Worm (Caenorhabditis elegans) whole organism, mixed stage, embryonic: Measurements from ENCODE around the gene gpa-11.
A peak's percentile ranks its signal among the peaks of the same experiment; 100 is the strongest.

Experiments
- M03D4.4 ChIP-seq: sonication (generic microtip); optimal IDR thresholded peaks from 2 replicates; lab custom pipeline; 2017; ENCODE audit warnings: mild to moderate bottlenecking, missing genetic modification characterization, missing compliant biosample characterization
- bed-3 ChIP-seq: fragments of 200-800 bp; sonication (Bioruptor generic); optimal IDR thresholded peaks from 3 replicates; lab custom pipeline; 2018; ENCODE audit warnings: mild to moderate bottlenecking, missing genetic modification characterization, moderate library complexity, missing compliant biosample characterization
- blmp-1 ChIP-seq: fragments of 150-350 bp; optimal IDR thresholded peaks from 2 replicates; lab custom pipeline; 2014; ENCODE audit warnings: missing biosample characterization, missing genetic modification characterization
- ceh-43 ChIP-seq: fragments of 200-800 bp; sonication (Bioruptor generic); optimal IDR thresholded peaks from 2 replicates; lab custom pipeline; 2018; ENCODE audit warnings: mild to moderate bottlenecking, missing genetic modification characterization, moderate library complexity, missing compliant biosample characterization
- ceh-83 ChIP-seq: fragments of 200-800 bp; sonication (Bioruptor generic); optimal IDR thresholded peaks from 2 replicates; lab custom pipeline; 2018; ENCODE audit warnings: mild to moderate bottlenecking, missing genetic modification characterization, missing compliant biosample characterization
- ces-1 ChIP-seq: fragments of 150-350 bp; optimal IDR thresholded peaks from 2 replicates; lab custom pipeline; 2014; ENCODE audit warnings: missing biosample characterization, missing genetic modification reagents, missing genetic modification characterization
- cnd-1 ChIP-seq: fragments of 200-800 bp; sonication (Bioruptor generic); optimal IDR thresholded peaks from 2 replicates; lab custom pipeline; 2018; ENCODE audit warnings: mild to moderate bottlenecking, missing genetic modification characterization, missing compliant biosample characterization
- drap-1 ChIP-seq: fragments of 200-800 bp; sonication (Bioruptor generic); optimal IDR thresholded peaks from 3 replicates; lab custom pipeline; 2018; ENCODE audit warnings: mild to moderate bottlenecking, missing genetic modification characterization, missing compliant biosample characterization
- elt-1 ChIP-seq: sonication (generic microtip); optimal IDR thresholded peaks from 2 replicates; lab custom pipeline; 2017; ENCODE audit warnings: missing genetic modification characterization, mild to moderate bottlenecking, missing compliant biosample characterization, antibody characterized with exemption, moderate library complexity, borderline replicate concordance; ENCODE audit not compliant: insufficient read depth
- elt-3 ChIP-seq: fragments of 150-350 bp; optimal IDR thresholded peaks from 2 replicates; lab custom pipeline; 2014; ENCODE audit warnings: missing biosample characterization, missing genetic modification characterization
- flh-1 ChIP-seq: fragments of 200-800 bp; sonication (Bioruptor generic); optimal IDR thresholded peaks from 2 replicates; lab custom pipeline; 2018; ENCODE audit warnings: mild to moderate bottlenecking, missing genetic modification characterization, moderate library complexity, missing compliant biosample characterization
- mab-5 ChIP-seq: fragments of 150-350 bp; optimal IDR thresholded peaks from 2 replicates; lab custom pipeline; 2014; ENCODE audit warnings: missing biosample characterization, missing genetic modification characterization
- mep-1 ChIP-seq: fragments of 150-350 bp; optimal IDR thresholded peaks from 2 replicates; lab custom pipeline; 2017; ENCODE audit warnings: missing biosample characterization, missing genetic modification reagents, missing genetic modification characterization, inconsistent platforms
- mls-2 ChIP-seq: sonication (generic microtip); optimal IDR thresholded peaks from 2 replicates; lab custom pipeline; 2016; ENCODE audit warnings: mild to moderate bottlenecking, missing genetic modification characterization, moderate library complexity, missing compliant biosample characterization
- nhr-2 ChIP-seq: fragments of 150-350 bp; optimal IDR thresholded peaks from 2 replicates; lab custom pipeline; 2014; ENCODE audit warnings: missing biosample characterization, missing genetic modification characterization
- nhr-237 ChIP-seq: fragments of 150-350 bp; optimal IDR thresholded peaks from 2 replicates; lab custom pipeline; 2014; ENCODE audit warnings: missing biosample characterization, missing genetic modification characterization
- nhr-28 ChIP-seq: fragments of 150-350 bp; optimal IDR thresholded peaks from 2 replicates; lab custom pipeline; 2014; ENCODE audit warnings: missing biosample characterization, missing genetic modification characterization
- nhr-76 ChIP-seq: sonication (generic microtip); optimal IDR thresholded peaks from 2 replicates; lab custom pipeline; 2017; ENCODE audit warnings: missing biosample characterization, missing genetic modification characterization
- pha-4 ChIP-seq: fragments of 150-350 bp; optimal IDR thresholded peaks from 2 replicates; lab custom pipeline; 2018; ENCODE audit warnings: missing biosample characterization, missing genetic modification reagents, missing genetic modification characterization
- sem-2 ChIP-seq: fragments of 200-800 bp; sonication (Bioruptor generic); optimal IDR thresholded peaks from 2 replicates; lab custom pipeline; 2018; ENCODE audit warnings: mild to moderate bottlenecking, missing genetic modification characterization, missing compliant biosample characterization
- snpc-4 ChIP-seq: fragments of 150-350 bp; optimal IDR thresholded peaks from 2 replicates; lab custom pipeline; 2014; ENCODE audit warnings: missing biosample characterization, missing genetic modification characterization
- sptf-1 ChIP-seq: sonication (generic microtip); optimal IDR thresholded peaks from 2 replicates; lab custom pipeline; 2017; ENCODE audit warnings: mild to moderate bottlenecking, missing genetic modification characterization, moderate library complexity, missing compliant biosample characterization
- tbx-8 ChIP-seq: fragments of 200-800 bp; sonication (Bioruptor generic); optimal IDR thresholded peaks from 2 replicates; lab custom pipeline; 2018; ENCODE audit warnings: mild to moderate bottlenecking, missing genetic modification characterization, moderate library complexity, missing compliant biosample characterization
- unc-120 ChIP-seq: sonication (generic microtip); optimal IDR thresholded peaks from 2 replicates; lab custom pipeline; 2017; ENCODE audit warnings: missing genetic modification characterization, missing compliant biosample characterization; ENCODE audit not compliant: poor library complexity, severe bottlenecking
- unc-39 ChIP-seq: fragments of 150-350 bp; optimal IDR thresholded peaks from 2 replicates; lab custom pipeline; 2014; ENCODE audit warnings: missing biosample characterization, missing genetic modification characterization
- unc-62 ChIP-seq: fragments of 150-350 bp; optimal IDR thresholded peaks from 2 replicates; lab custom pipeline; 2014; ENCODE audit warnings: missing biosample characterization, missing genetic modification reagents, missing genetic modification characterization
- zip-8 ChIP-seq: fragments of 150-350 bp; optimal IDR thresholded peaks from 2 replicates; lab custom pipeline; 2014; ENCODE audit warnings: missing biosample characterization, missing genetic modification characterization
- ztf-11 ChIP-seq: fragments of 150-350 bp; optimal IDR thresholded peaks from 2 replicates; lab custom pipeline; 2014; ENCODE audit warnings: missing biosample characterization, missing genetic modification characterization

gpa-11 gene

DNA sequence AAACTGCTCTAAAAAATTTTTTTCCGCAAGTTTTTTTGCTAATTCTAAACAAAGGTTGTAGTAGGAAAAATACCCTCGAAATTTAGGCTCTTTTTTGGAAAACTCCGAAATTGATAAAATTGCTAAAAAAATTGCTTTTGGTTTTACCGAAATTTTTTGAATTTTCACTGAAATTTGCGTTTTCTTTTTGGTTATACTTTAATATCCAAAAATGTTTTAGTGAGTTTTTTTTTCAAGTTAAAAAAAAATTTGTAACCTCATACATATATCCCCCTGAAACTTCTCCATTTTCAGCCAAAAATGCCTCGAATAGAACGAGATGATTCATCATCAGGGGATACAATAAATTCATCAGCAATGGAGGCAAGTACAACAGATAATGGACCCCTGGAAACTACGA is at the start of gene gpa-11:
TSS of gene gpa-11 (plus strand) at position 301 of the 400 bp plus-strand sequence.
- TF ChIP-seq drap-1 (GFP tag; lab: Kevin White, UChicago) (no peak), sptf-1 (tag; lab: Kevin White, UChicago) (no peak), bed-3 (GFP tag; lab: Kevin White, UChicago) (no peak), nhr-28 (tag; lab: Kevin White, UChicago) (no peak), ztf-11 (tag; lab: Kevin White, UChicago) (no peak), nhr-76 (no peak)

DNA sequence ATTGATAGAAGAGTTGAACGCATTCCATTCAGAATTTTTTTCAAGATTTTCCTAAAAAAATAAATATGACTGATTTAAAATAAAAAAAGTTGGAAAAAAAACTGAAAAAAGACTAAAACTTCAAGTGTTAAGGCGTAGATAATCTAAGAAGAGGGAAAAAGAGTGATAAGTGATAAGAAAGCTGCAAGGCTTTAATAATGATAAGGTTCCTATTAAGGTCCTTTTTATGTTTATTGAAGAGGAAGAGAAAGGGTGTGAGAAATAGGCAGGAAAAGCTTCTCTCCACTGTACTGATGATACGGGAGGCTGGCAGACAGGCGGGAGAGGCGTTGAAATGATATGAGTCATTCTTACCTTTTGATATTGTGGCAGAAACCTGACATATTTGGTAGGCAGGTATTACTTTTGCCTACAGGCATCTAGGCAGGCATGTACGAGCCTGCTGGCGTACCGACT is 43.2 kb upstream of the gpa-11 start, which contains the start of gene mth-1:
TSS of gene mth-1 (minus strand) at position 51 of the 456 bp plus-strand sequence.
- no peak for TF ChIP-seq snpc-4
- TF ChIP-seq bed-3 (GFP tag; lab: Kevin White, UChicago), result no peak
- TF ChIP-seq unc-62 (GFP tag; lab: Kevin White, UChicago), result no peak
- no peak for TF ChIP-seq sem-2
- no peak for TF ChIP-seq unc-39
- no peak for TF ChIP-seq pha-4 (tag; lab: Kevin White, UChicago)
- no peak for TF ChIP-seq elt-3 (tag; lab: Kevin White, UChicago)
- no peak for TF ChIP-seq blmp-1 (tag; lab: Kevin White, UChicago)
- no peak for TF ChIP-seq tbx-8 (GFP tag; lab: Kevin White, UChicago)

DNA sequence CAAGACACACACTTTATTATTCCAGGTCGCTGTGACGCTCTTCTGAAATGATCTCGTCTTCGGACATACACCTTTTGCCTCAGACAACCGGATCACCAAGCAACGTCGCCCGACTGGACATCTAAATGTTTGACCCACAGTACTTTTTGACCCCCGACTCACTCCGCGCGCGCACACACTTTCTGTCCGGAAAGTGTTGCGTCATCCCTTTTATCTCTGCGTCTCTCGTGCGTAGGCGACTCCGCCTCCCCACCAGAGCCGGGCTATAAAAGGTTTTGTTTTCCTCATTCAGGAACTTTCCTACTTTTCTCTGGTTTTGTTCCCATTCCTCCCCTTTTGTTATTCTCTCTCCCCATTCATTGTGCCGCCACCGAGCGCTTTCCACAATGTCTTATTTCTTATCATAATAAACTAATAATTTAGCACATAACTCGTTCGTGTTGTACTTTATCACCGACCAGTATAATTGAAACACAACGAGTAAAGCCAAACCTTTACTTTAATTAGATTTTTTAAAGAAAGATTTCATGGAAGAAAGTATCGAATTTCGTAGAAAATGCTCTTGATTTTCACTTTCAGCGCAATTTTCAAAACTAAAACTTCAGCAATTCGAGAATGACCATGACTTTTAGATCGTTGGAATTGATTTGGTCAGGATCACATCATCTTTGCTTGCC is 37.8 kb upstream of the gpa-11 start, which contains the start of gene F31D5.6:
TSS of gene F31D5.6 (plus strand) at position 627 of the 677 bp plus-strand sequence.
- TF ChIP-seq zip-8 (tag; lab: Kevin White, UChicago), result peak; percentile 52
- no peak for TF ChIP-seq ceh-83

DNA sequence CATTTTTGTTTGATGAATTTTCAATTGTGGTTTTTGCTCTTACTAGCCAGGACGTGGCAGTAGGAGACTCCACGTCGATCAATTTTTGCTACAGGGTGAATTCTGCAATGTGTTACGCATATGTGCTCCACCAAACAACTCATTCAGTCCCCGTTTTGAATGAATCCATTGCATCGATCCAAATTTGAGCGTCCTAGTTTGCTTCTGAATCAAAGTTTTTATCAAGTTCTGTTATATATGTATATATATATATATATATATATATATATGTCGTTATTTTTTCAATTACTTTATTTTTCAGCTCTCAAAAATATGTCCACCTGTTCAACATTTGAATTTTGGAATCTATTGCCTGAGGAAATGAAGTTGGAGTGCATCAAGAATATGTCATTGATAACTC is 35.9 kb upstream of the gpa-11 start, which contains the start of gene F31D5.7:
TSS of gene F31D5.7 (plus strand) at position 301 of the 400 bp plus-strand sequence.
- TF ChIP-seq unc-120 (tag; lab: Kevin White, UChicago), result no peak
- no peak for TF ChIP-seq mls-2 (tag; lab: Kevin White, UChicago)
- no peak for TF ChIP-seq unc-39
- no peak for TF ChIP-seq snpc-4
- TF ChIP-seq ces-1 (GFP tag; lab: Kevin White, UChicago), result no peak
- TF ChIP-seq ztf-11 (tag; lab: Kevin White, UChicago), result no peak
- no peak for TF ChIP-seq ceh-43 (GFP tag; lab: Kevin White, UChicago)
- TF ChIP-seq drap-1 (GFP tag; lab: Kevin White, UChicago), result no peak
- no peak for TF ChIP-seq pha-4 (tag; lab: Kevin White, UChicago)
- TF ChIP-seq bed-3 (GFP tag; lab: Kevin White, UChicago), result no peak
- TF ChIP-seq nhr-237, result no peak
- TF ChIP-seq sem-2, result no peak
- no peak for TF ChIP-seq elt-3 (tag; lab: Kevin White, UChicago)
- TF ChIP-seq blmp-1 (tag; lab: Kevin White, UChicago), result no peak

DNA sequence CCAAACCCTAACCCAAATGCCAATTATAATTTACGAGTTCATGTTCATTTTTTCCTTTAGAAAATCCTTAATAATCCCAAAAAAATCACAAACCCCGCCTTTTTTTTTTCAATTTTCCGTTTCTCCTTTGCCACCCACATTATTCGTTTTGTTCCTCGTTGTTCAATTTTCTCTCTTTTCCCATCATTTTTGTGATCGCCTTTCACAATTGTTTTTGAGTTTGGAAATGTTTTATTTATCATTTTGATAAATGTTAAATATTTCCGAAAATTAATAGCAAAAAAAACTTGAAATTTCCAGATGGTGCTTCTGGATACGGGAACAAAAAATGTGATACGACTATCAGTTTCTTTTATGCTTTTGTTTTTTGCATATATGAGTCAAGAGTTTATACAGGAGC is 31.7 kb upstream of the gpa-11 start, which contains the start of gene F31D5.2:
TSS of gene F31D5.2 (plus strand) at position 301 of the 400 bp plus-strand sequence.
- no peak for TF ChIP-seq ceh-83
- no peak for TF ChIP-seq sptf-1 (tag; lab: Kevin White, UChicago)
- no peak for TF ChIP-seq flh-1 (GFP tag; lab: Kevin White, UChicago)
- TF ChIP-seq mab-5, result no peak
- no peak for TF ChIP-seq M03D4.4
- TF ChIP-seq, all 35 proteins: peak for 0

DNA sequence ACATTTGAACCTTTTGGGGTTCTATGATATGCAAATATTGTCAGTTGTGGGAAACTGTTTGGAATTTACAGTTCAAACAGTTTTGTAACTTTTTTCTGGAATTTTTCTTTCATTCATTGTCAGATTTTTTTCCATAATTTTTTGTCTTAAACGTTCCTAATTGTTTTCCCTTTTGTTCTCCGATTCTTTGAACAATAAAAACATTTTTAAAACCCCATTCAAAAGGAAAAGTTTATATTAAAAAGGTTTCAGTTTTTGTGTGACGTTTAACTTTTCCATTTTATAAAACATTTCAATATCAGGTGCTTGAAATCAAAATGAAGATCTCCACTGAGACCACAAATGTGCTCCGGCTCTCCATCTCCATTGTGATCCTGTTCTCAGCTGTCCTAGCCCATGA is 27.9 kb upstream of the gpa-11 start, which contains the start of gene F31D5.1:
TSS of gene F31D5.1 (plus strand) at position 301 of the 400 bp plus-strand sequence.
- TF ChIP-seq tbx-8 (GFP tag; lab: Kevin White, UChicago) (no peak), mab-5 (no peak), unc-120 (tag; lab: Kevin White, UChicago) (no peak), blmp-1 (tag; lab: Kevin White, UChicago) (no peak), mep-1 (tag; lab: Kevin White, UChicago) (no peak), mls-2 (tag; lab: Kevin White, UChicago) (no peak), elt-1 (tag; lab: Kevin White, UChicago) (no peak), pha-4 (tag; lab: Kevin White, UChicago) (no peak), bed-3 (GFP tag; lab: Kevin White, UChicago) (no peak), nhr-237 (no peak), drap-1 (GFP tag; lab: Kevin White, UChicago) (no peak), flh-1 (GFP tag; lab: Kevin White, UChicago) (no peak), snpc-4 (no peak), cnd-1 (no peak), nhr-2 (tag; lab: Kevin White, UChicago) (no peak)
